ENCODE assay signal across 1 fruit fly cellular context in the genomic region with DNA sequence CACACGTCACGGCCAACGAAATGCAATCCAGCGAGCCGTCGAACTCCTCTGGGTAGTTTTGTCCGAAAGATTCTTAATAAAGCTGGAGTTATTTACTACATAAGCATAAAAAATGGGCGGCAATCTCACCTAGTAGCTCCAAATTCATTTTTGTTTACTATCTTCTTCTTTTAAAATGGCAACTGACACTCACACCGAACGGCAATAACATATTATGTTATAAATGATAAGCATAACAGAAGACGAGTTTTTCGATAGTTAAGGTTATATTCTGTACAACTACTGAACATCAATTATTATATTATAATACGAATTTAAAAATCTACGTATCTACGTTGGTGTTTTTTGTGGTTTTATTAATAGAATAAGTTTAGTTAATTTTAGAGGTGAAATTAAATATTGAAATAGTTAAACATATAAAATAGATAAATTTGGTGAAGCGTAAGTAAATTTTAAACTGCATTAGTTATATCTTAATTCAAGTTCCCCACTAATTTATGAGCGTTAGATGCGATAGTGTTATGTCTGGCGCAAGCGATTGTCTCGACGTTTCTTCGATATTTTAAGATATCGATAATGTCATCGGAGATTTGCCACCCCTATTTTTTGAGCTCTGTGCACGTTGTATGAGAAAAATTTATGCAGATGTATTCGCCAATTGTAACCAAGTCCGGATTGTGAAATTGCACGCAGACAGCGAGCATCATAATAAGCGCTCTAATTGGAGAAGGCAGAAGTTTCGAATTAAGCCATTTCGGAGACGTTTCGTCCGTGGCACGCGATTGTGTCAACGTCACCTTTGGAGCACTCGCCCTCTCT.
TF ChIP-seq lines count a peak whose summit lies in the region.

Gene Rbbp5 (minus strand): TSS at position 181 of the 819 bp plus-strand sequence.
Gene eRF1 (plus strand): TSS at position 594 of the 819 bp plus-strand sequence.

TF ChIP-seq in whole organism, embryonic, 481 proteins besides CTCF, POLR2A, EP300 and RAD21 (continued from another document and continues in another):
- TF ChIP-seq CG6791 (GFP tag; IDR thresholded peaks at IDR 0.05; lab: Robert Waterston, UW; ENCODE audit: partially characterized antibody) (peak; percentile 94), BEAF-32 (GFP tag; optimal IDR thresholded peaks at IDR 0.05; lab: Kevin White, UChicago) (peak; percentile 95), zen (tag; optimal IDR thresholded peaks at IDR 0.05; lab: Kevin White, UChicago) (peak; percentile 79), CG10959 (GFP tag; IDR thresholded peaks at IDR 0.05; lab: Robert Waterston, UW) (no peak; the same call in 1 of the 2 replicates), CG15696 (tag; optimal IDR thresholded peaks at IDR 0.05; lab: Kevin White, UChicago) (peak; percentile 80), CG16813 (GFP tag; IDR thresholded peaks at IDR 0.05; lab: Robert Waterston, UW; ENCODE audit: partially characterized antibody) (peak; percentile 94), CG17359 (tag; optimal IDR thresholded peaks at IDR 0.05; lab: Kevin White, UChicago) (peak; percentile 69), tna (GFP tag; IDR thresholded peaks at IDR 0.05; lab: Robert Waterston, UW; ENCODE audit: partially characterized antibody) (peak; percentile 75), zfh2 (GFP tag; optimal IDR thresholded peaks at IDR 0.05; lab: Kevin White, UChicago) (peak; percentile 80), CG8089 (GFP tag; optimal IDR thresholded peaks at IDR 0.05; lab: Kevin White, UChicago) (peak; percentile 44), Optix (GFP tag; IDR thresholded peaks at IDR 0.05; lab: Robert Waterston, UW) (peak; percentile 66; the same call in 2 of the 3 replicates), CG10366 (GFP tag; IDR thresholded peaks at IDR 0.05; lab: Robert Waterston, UW) (no peak; the same call in 1 of the 2 replicates), az2 (GFP tag; optimal IDR thresholded peaks at IDR 0.05; lab: Kevin White, UChicago) (peak; percentile 71), sd (tag; optimal IDR thresholded peaks at IDR 0.05; lab: Kevin White, UChicago) (no peak), Oli (tag; optimal IDR thresholded peaks at IDR 0.05; lab: Kevin White, UChicago) (peak; percentile 44), Atf-2 (GFP tag; optimal IDR thresholded peaks at IDR 0.05; lab: Kevin White, UChicago) (peak; percentile 28), CG2120 (GFP tag; optimal IDR thresholded peaks at IDR 0.05; lab: Kevin White, UChicago) (peak; percentile 87), CG2889 (GFP tag; IDR thresholded peaks at IDR 0.05; lab: Robert Waterston, UW) (no peak), vnd (GFP tag; IDR thresholded peaks at IDR 0.05; lab: Robert Waterston, UW; ENCODE audit: partially characterized antibody) (peak; percentile 89), Bgb (GFP tag; IDR thresholded peaks at IDR 0.05; lab: Robert Waterston, UW; ENCODE audit: partially characterized antibody) (peak; percentile 90), CG10565 (GFP tag; optimal IDR thresholded peaks at IDR 0.05; lab: Kevin White, UChicago) (no peak), stwl (tag; optimal IDR thresholded peaks at IDR 0.05; lab: Kevin White, UChicago) (peak; percentile 41), tin (GFP tag; optimal IDR thresholded peaks at IDR 0.05; lab: Kevin White, UChicago) (peak; percentile 82), CG15514 (GFP tag; optimal IDR thresholded peaks at IDR 0.05; lab: Kevin White, UChicago) (peak; percentile 72), crol (GFP tag; IDR thresholded peaks at IDR 0.05; lab: Robert Waterston, UW) (no peak), CG3726 (GFP tag; IDR thresholded peaks at IDR 0.05; lab: Robert Waterston, UW) (peak; percentile 59; the same call in 1 of the 3 replicates), GATAe (GFP tag; conservative IDR thresholded peaks at IDR 0.05; lab: Robert Waterston, UW) (peak; percentile 50; the same call in 1 of the 2 replicates), CG7556 (GFP tag; optimal IDR thresholded peaks at IDR 0.05; lab: Kevin White, UChicago) (peak; percentile 75), nerfin-2 (GFP tag; IDR thresholded peaks at IDR 0.05; lab: Robert Waterston, UW; ENCODE audit: partially characterized antibody) (peak; percentile 87), p53 (GFP tag; optimal IDR thresholded peaks at IDR 0.05; lab: Kevin White, UChicago) (no peak), D (optimal IDR thresholded peaks at IDR 0.05; lab: Kevin White, UChicago) (peak; percentile 30), D (GFP tag; optimal IDR thresholded peaks at IDR 0.05; lab: Kevin White, UChicago) (no peak), CG18011 (GFP tag; optimal IDR thresholded peaks at IDR 0.05; lab: Kevin White, UChicago) (no peak), CG5953 (GFP tag; IDR thresholded peaks at IDR 0.05; lab: Robert Waterston, UW) (peak; percentile 60; the same call in 1 of the 2 replicates), lilli (GFP tag; optimal IDR thresholded peaks at IDR 0.05; lab: Kevin White, UChicago) (peak; percentile 84), h (optimal IDR thresholded peaks at IDR 0.05; lab: Kevin White, UChicago) (no peak), sim (GFP tag; IDR thresholded peaks at IDR 0.05; lab: Robert Waterston, UW) (no peak), CG7271 (tag; optimal IDR thresholded peaks at IDR 0.05; lab: Kevin White, UChicago) (no peak), pzg (GFP tag; optimal IDR thresholded peaks at IDR 0.05; lab: Kevin White, UChicago) (peak; percentile 64), otp (GFP tag; IDR thresholded peaks at IDR 0.05; lab: Robert Waterston, UW) (peak; percentile 66; the same call in 2 of the 3 replicates), HLH4C (GFP tag; IDR thresholded peaks at IDR 0.05; lab: Robert Waterston, UW; ENCODE audit: partially characterized antibody) (peak; percentile 86), Med (GFP tag; lab: Kevin White, UChicago) (peak; percentile 92), Taf1 (GFP tag; IDR thresholded peaks at IDR 0.05; lab: Robert Waterston, UW) (peak; percentile 70), Abd-B (GFP tag; optimal IDR thresholded peaks at IDR 0.05; lab: Kevin White, UChicago) (peak; percentile 72), Hr78 (GFP tag; optimal IDR thresholded peaks at IDR 0.05; lab: Kevin White, UChicago) (no peak), CG4854 (GFP tag; optimal IDR thresholded peaks at IDR 0.05; lab: Kevin White, UChicago) (peak; percentile 26), CG17385 (GFP tag; optimal IDR thresholded peaks at IDR 0.05; lab: Kevin White, UChicago) (peak; percentile 95), CG12659 (GFP tag; optimal IDR thresholded peaks at IDR 0.05; lab: Kevin White, UChicago) (peak; percentile 91), amos (GFP tag; IDR thresholded peaks at IDR 0.05; lab: Robert Waterston, UW; ENCODE audit: partially characterized antibody) (peak; percentile 96), CG6254 (GFP tag; optimal IDR thresholded peaks at IDR 0.05; lab: Kevin White, UChicago) (peak; percentile 26), fd64A (GFP tag; optimal IDR thresholded peaks at IDR 0.05; lab: Kevin White, UChicago) (no peak), CG6654 (GFP tag; optimal IDR thresholded peaks at IDR 0.05; lab: Kevin White, UChicago) (no peak), Jarid2 (GFP tag; optimal IDR thresholded peaks at IDR 0.05; lab: Kevin White, UChicago) (no peak), Atf6 (GFP tag; IDR thresholded peaks at IDR 0.05; lab: Robert Waterston, UW) (peak; percentile 65), chif (GFP tag; optimal IDR thresholded peaks at IDR 0.05; lab: Kevin White, UChicago) (peak; percentile 42 to 62), schlank (tag; optimal IDR thresholded peaks at IDR 0.05; lab: Kevin White, UChicago) (no peak), zf30C (GFP tag; optimal IDR thresholded peaks at IDR 0.05; lab: Kevin White, UChicago) (no peak), CG15479 (GFP tag; optimal IDR thresholded peaks at IDR 0.05; lab: Kevin White, UChicago) (peak; percentile 74), hth (optimal IDR thresholded peaks at IDR 0.05; lab: Kevin White, UChicago) (no peak), ems (GFP tag; optimal IDR thresholded peaks at IDR 0.05; lab: Kevin White, UChicago) (peak; percentile 58), wdn (GFP tag; IDR thresholded peaks at IDR 0.05; lab: Robert Waterston, UW) (peak; percentile 66), exex (tag; optimal IDR thresholded peaks at IDR 0.05; lab: Kevin White, UChicago) (peak; percentile 28), Hmr (GFP tag; optimal IDR thresholded peaks at IDR 0.05; lab: Kevin White, UChicago) (peak; percentile 71), CG2202 (tag; optimal IDR thresholded peaks at IDR 0.05; lab: Kevin White, UChicago) (no peak), CG6683 (GFP tag; optimal IDR thresholded peaks at IDR 0.05; lab: Kevin White, UChicago) (no peak), CG17328 (GFP tag; IDR thresholded peaks at IDR 0.05; lab: Robert Waterston, UW) (peak; percentile 75), CG1602 (GFP tag; optimal IDR thresholded peaks at IDR 0.05; lab: Kevin White, UChicago) (peak; percentile 57), CG31388 (GFP tag; optimal IDR thresholded peaks at IDR 0.05; lab: Kevin White, UChicago) (peak; percentile 65), CHES-1-like (GFP tag; optimal IDR thresholded peaks at IDR 0.05; lab: Kevin White, UChicago) (peak; percentile 16), chinmo (GFP tag; IDR thresholded peaks at IDR 0.05; lab: Robert Waterston, UW; ENCODE audit: partially characterized antibody) (no peak), Lhr (GFP tag; optimal IDR thresholded peaks at IDR 0.05; lab: Kevin White, UChicago) (peak; percentile 56), slou (GFP tag; optimal IDR thresholded peaks at IDR 0.05; lab: Kevin White, UChicago) (peak; percentile 74), CG4730 (GFP tag; IDR thresholded peaks at IDR 0.05; lab: Robert Waterston, UW) (peak; percentile 75), CG17361 (GFP tag; IDR thresholded peaks at IDR 0.05; lab: Robert Waterston, UW) (peak; percentile 86), nom (GFP tag; optimal IDR thresholded peaks at IDR 0.05; lab: Kevin White, UChicago) (peak; percentile 28), Lim3 (GFP tag; IDR thresholded peaks at IDR 0.05; lab: Robert Waterston, UW) (no peak), bcd (GFP tag; optimal IDR thresholded peaks at IDR 0.05; lab: Kevin White, UChicago) (peak; percentile 70), pho (GFP tag; optimal IDR thresholded peaks at IDR 0.05; lab: Kevin White, UChicago) (peak; percentile 61), nmo (GFP tag; optimal IDR thresholded peaks at IDR 0.05; lab: Kevin White, UChicago) (peak; percentile 85), hbn (GFP tag; IDR thresholded peaks at IDR 0.05; lab: Robert Waterston, UW; ENCODE audit: partially characterized antibody) (peak; percentile 79), CG4328 (GFP tag; optimal IDR thresholded peaks at IDR 0.05; lab: Kevin White, UChicago) (peak; percentile 10), nerfin-1 (tag; optimal IDR thresholded peaks at IDR 0.05; lab: Kevin White, UChicago) (peak; percentile 17), CG13775 (GFP tag; optimal IDR thresholded peaks at IDR 0.05; lab: Kevin White, UChicago) (peak; percentile 78), CG13296 (GFP tag; optimal IDR thresholded peaks at IDR 0.05; lab: Kevin White, UChicago) (peak; percentile 39), CG8944 (GFP tag; optimal IDR thresholded peaks at IDR 0.05; lab: Kevin White, UChicago) (peak; percentile 41), CG14050 (GFP tag; IDR thresholded peaks at IDR 0.05; lab: Robert Waterston, UW) (peak; percentile 54; the same call in 2 of the 3 replicates), lmd (GFP tag; IDR thresholded peaks at IDR 0.05; lab: Robert Waterston, UW) (peak; percentile 73; the same call in 1 of the 2 replicates), CG8290 (GFP tag; optimal IDR thresholded peaks at IDR 0.05; lab: Kevin White, UChicago) (peak; percentile 83), CG8290 (tag; optimal IDR thresholded peaks at IDR 0.05; lab: Kevin White, UChicago) (peak; percentile 9 to 63), Drgx (GFP tag; IDR thresholded peaks at IDR 0.05; lab: Robert Waterston, UW) (no peak), dmrt11E (tag; optimal IDR thresholded peaks at IDR 0.05; lab: Kevin White, UChicago) (peak; percentile 71), ATbp (GFP tag; optimal IDR thresholded peaks at IDR 0.05; lab: Kevin White, UChicago) (no peak), gcm2 (GFP tag; optimal IDR thresholded peaks at IDR 0.05; lab: Kevin White, UChicago) (peak; percentile 38), CG1603 (tag; optimal IDR thresholded peaks at IDR 0.05; lab: Kevin White, UChicago) (peak; percentile 64), bab2 (GFP tag; optimal IDR thresholded peaks at IDR 0.05; lab: Kevin White, UChicago) (peak; percentile 60), dan (GFP tag; IDR thresholded peaks at IDR 0.05; lab: Robert Waterston, UW) (no peak), fd102C (GFP tag; optimal IDR thresholded peaks at IDR 0.05; lab: Kevin White, UChicago) (no peak), danr (GFP tag; IDR thresholded peaks at IDR 0.05; lab: Robert Waterston, UW) (no peak), zfh1 (GFP tag; IDR thresholded peaks at IDR 0.05; lab: Robert Waterston, UW) (peak; percentile 85), hkb (optimal IDR thresholded peaks at IDR 0.05; lab: Kevin White, UChicago) (peak; percentile 27), hkb (GFP tag; IDR thresholded peaks at IDR 0.05; lab: Robert Waterston, UW) (peak; percentile 66; the same call in 1 of the 2 replicates), ERR (GFP tag; optimal IDR thresholded peaks at IDR 0.05; lab: Kevin White, UChicago) (peak; percentile 16), CG3995 (GFP tag; optimal IDR thresholded peaks at IDR 0.05; lab: Kevin White, UChicago) (peak; percentile 25), Trl (optimal IDR thresholded peaks at IDR 0.05; lab: Kevin White, UChicago) (no peak), Trl (GFP tag; optimal IDR thresholded peaks at IDR 0.05; lab: Kevin White, UChicago) (peak; percentile 57), CG1529 (GFP tag; optimal IDR thresholded peaks at IDR 0.05; lab: Kevin White, UChicago) (peak; percentile 12), repo (GFP tag; optimal IDR thresholded peaks at IDR 0.05; lab: Kevin White, UChicago) (no peak), CG7745 (tag; optimal IDR thresholded peaks at IDR 0.05; lab: Kevin White, UChicago) (no peak), CG13424 (tag; optimal IDR thresholded peaks at IDR 0.05; lab: Kevin White, UChicago) (peak; percentile 83), grau (tag; optimal IDR thresholded peaks at IDR 0.05; lab: Kevin White, UChicago) (peak; percentile 81), CG17829 (tag; optimal IDR thresholded peaks at IDR 0.05; lab: Kevin White, UChicago) (peak; percentile 79), unpg (GFP tag; optimal IDR thresholded peaks at IDR 0.05; lab: Kevin White, UChicago) (peak; percentile 73), Fer2 (tag; optimal IDR thresholded peaks at IDR 0.05; lab: Kevin White, UChicago) (peak; percentile 58), al (GFP tag; IDR thresholded peaks at IDR 0.05; lab: Robert Waterston, UW) (peak; percentile 82), Vsx1 (GFP tag; optimal IDR thresholded peaks at IDR 0.05; lab: Kevin White, UChicago) (no peak), Ptx1 (GFP tag; IDR thresholded peaks at IDR 0.05; lab: Robert Waterston, UW) (peak; percentile 81), CG10209 (GFP tag; optimal IDR thresholded peaks at IDR 0.05; lab: Kevin White, UChicago) (peak; percentile 62), phol (tag; optimal IDR thresholded peaks at IDR 0.05; lab: Kevin White, UChicago) (peak; percentile 84), CG34376 (GFP tag; optimal IDR thresholded peaks at IDR 0.05; lab: Kevin White, UChicago) (peak; percentile 24)
